Worm (Caenorhabditis elegans) whole organism, L1 larva: Measurements from ENCODE around the gene msp-78.

Source experiments
- C04F5.9 ChIP-seq: sonication (generic microtip); optimal IDR thresholded peaks from 2 replicates; lab custom pipeline; 2016; ENCODE audit warnings: missing genetic modification characterization, missing compliant biosample characterization
- alr-1 ChIP-seq: fragments of 200-800 bp; sonication (Bioruptor generic); optimal IDR thresholded peaks from 2 replicates; lab custom pipeline; 2018; ENCODE audit warnings: borderline replicate concordance, mild to moderate bottlenecking, missing genetic modification characterization, missing compliant biosample characterization
- aly-2 ChIP-seq: fragments of 150-350 bp; optimal IDR thresholded peaks from 2 replicates; lab custom pipeline; 2014; ENCODE audit warnings: missing biosample characterization, missing genetic modification characterization
- ces-1 ChIP-seq: fragments of 150-350 bp; optimal IDR thresholded peaks from 2 replicates; lab custom pipeline; 2014; ENCODE audit warnings: missing biosample characterization, missing genetic modification reagents, missing genetic modification characterization
- elt-2 ChIP-seq: sonication (generic microtip); optimal IDR thresholded peaks from 2 replicates; lab custom pipeline; 2016; ENCODE audit warnings: missing genetic modification characterization, mild to moderate bottlenecking, inconsistent platforms, missing compliant biosample characterization, missing genetic modification reagents
- hlh-4 ChIP-seq: sonication (generic microtip); optimal IDR thresholded peaks from 2 replicates; lab custom pipeline; 2016; ENCODE audit warnings: mild to moderate bottlenecking, missing genetic modification characterization, missing compliant biosample characterization
- lin-14 ChIP-seq: fragments of 200-800 bp; sonication (Bioruptor generic); optimal IDR thresholded peaks from 2 replicates; lab custom pipeline; 2018; ENCODE audit warnings: mild to moderate bottlenecking, missing genetic modification characterization, moderate library complexity, missing compliant biosample characterization
- swsn-7 ChIP-seq: sonication (generic microtip); optimal IDR thresholded peaks from 2 replicates; lab custom pipeline; 2016; ENCODE audit warnings: missing genetic modification characterization, missing compliant biosample characterization
- unc-130 ChIP-seq: fragments of 150-350 bp; optimal IDR thresholded peaks from 2 replicates; lab custom pipeline; 2017; ENCODE audit warnings: missing biosample characterization, missing genetic modification characterization, inconsistent platforms
- ztf-4 ChIP-seq: fragments of 150-350 bp; optimal IDR thresholded peaks from 2 replicates; lab custom pipeline; 2014; ENCODE audit warnings: missing biosample characterization, missing genetic modification characterization

DNA sequence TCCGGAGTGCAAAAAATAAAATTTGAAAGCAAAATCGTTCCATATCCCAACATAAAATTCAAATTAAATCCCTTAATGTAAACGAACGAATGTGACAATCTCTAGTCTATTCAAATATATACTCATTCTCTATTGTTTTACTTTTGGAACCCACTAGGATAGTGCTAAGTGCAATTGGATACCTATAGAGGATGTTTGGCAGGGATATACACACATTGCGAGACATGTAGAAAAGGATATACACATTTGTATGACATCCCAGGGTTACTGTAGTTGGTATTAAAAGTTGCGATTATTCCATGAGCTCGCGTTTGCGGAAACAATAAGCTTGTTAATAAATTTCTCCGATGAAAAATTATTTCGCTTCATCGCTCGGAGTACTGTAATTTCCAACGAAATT is 3.6 kb downstream of the msp-78 start:
- TF ChIP-seq hlh-4 (tag; lab: Kevin White, UChicago) (no peak), aly-2 (no peak), unc-130 (tag; lab: Kevin White, UChicago) (no peak), alr-1 (no peak), ces-1 (GFP tag; lab: Kevin White, UChicago) (no peak), elt-2 (tag; lab: Kevin White, UChicago) (no peak), C04F5.9 (tag; lab: Kevin White, UChicago) (no peak), ztf-4 (tag; lab: Kevin White, UChicago) (no peak), swsn-7 (tag; lab: Kevin White, UChicago) (no peak), lin-14 (GFP tag; lab: Kevin White, UChicago) (no peak)
